Worm (Caenorhabditis elegans) whole organism, midembryonic: Measurements from ENCODE around the gene sru-37.

ENCODE experiments used
- T22C8.4 ChIP-seq: fragments of 200-800 bp; sonication (Bioruptor generic); IDR thresholded peaks from 2 replicates; pipeline ENCODE4 v1.3.6; 2022; ENCODE audit warnings: missing genetic modification characterization, missing compliant biosample characterization
- cog-1 ChIP-seq: sonication (generic microtip); optimal IDR thresholded peaks from 2 replicates; lab custom pipeline; 2016; ENCODE audit warnings: missing genetic modification characterization, missing compliant biosample characterization
- flt-1 ChIP-seq: fragments of 200-800 bp; sonication (Bioruptor generic); IDR thresholded peaks from 2 replicates; pipeline ENCODE4 v1.3.6; 2022; ENCODE audit warnings: missing genetic modification characterization, missing compliant biosample characterization
- klf-2 ChIP-seq: fragments of 200-800 bp; sonication (Bioruptor generic); conservative IDR thresholded peaks from 2 replicates; pipeline ENCODE4 v1.3.6; 2022; ENCODE audit warnings: missing genetic modification reagents, missing genetic modification characterization, missing compliant biosample characterization
- ref-1 ChIP-seq: fragments of 200-800 bp; sonication (Bioruptor generic); conservative IDR thresholded peaks from 2 replicates; pipeline ENCODE4 v1.3.6; 2022; ENCODE audit warnings: missing genetic modification reagents, missing genetic modification characterization, missing compliant biosample characterization
- tab-1 ChIP-seq: fragments of 200-800 bp; sonication (Bioruptor generic); IDR thresholded peaks from 2 replicates; pipeline ENCODE4 v1.3.6; 2022; ENCODE audit warnings: missing genetic modification characterization, missing compliant biosample characterization
- ztf-23 ChIP-seq: fragments of 200-800 bp; sonication (Bioruptor generic); IDR thresholded peaks from 2 replicates; pipeline ENCODE4 v1.3.6; 2022; ENCODE audit warnings: missing genetic modification reagents, missing genetic modification characterization, missing compliant biosample characterization
- ztf-29 ChIP-seq: fragments of 200-800 bp; sonication (Bioruptor generic); IDR thresholded peaks from 2 replicates; pipeline ENCODE4 v1.3.6; 2022; ENCODE audit warnings: missing genetic modification reagents, missing genetic modification characterization, missing compliant biosample characterization

DNA sequence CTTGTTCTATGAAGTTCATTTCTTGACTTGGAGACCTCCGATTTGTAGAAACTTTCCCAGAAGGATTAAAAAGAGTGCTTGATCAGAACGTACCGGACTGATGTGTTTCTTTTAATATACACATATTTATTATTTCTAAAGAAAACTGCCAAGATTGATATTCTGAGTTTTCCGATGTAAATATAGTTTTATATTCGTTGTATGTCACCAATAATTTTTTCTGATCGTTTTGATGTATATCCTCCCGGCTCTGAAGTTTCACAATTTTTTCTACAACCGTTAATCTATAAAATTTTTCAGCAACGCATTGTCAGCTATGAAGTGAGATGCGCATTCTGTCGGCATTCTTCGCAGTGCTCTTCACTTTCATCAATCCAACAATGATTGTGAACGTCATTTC is 8.7 kb upstream of the sru-37 start, which contains the start of gene F46B6.9:
- TF ChIP-seq ztf-29 (no peak), tab-1 (GFP tag; lab: Robert Waterston, UW) (no peak), flt-1 (GFP tag; lab: Robert Waterston, UW) (no peak), cog-1 (tag; lab: Kevin White, UChicago) (no peak), klf-2 (GFP tag; lab: Robert Waterston, UW) (no peak), ztf-23 (GFP tag; lab: Robert Waterston, UW) (no peak), T22C8.4 (GFP tag; lab: Robert Waterston, UW) (no peak), ref-1 (GFP tag; lab: Robert Waterston, UW) (no peak)
